Fruit fly (Drosophila melanogaster) whole organism, embryonic: ENCODE results near the gene Theg.
A peak's percentile ranks its signal among the peaks of the same experiment; 100 is the strongest.

Source experiments
- CG1024 ChIP-seq: fragments of 200-800 bp; sonication (Bioruptor generic); IDR thresholded peaks from 2 replicates; pipeline ENCODE4 v1.3.6; 2022; ENCODE audit warnings: missing biosample characterization, missing genetic modification characterization
- CG10321 ChIP-seq: fragments of 200-800 bp; sonication (Bioruptor generic); IDR thresholded peaks from 2 replicates; pipeline ENCODE4 v1.3.6; 2022; ENCODE audit warnings: missing biosample characterization, missing genetic modification characterization
- CG10565 ChIP-seq: fragments of 200-800 bp; sonication (Bioruptor generic); optimal IDR thresholded peaks from 3 replicates; lab custom pipeline; 2016; ENCODE audit warnings: missing biosample characterization, mild to moderate bottlenecking, missing genetic modification characterization
- CG11093 ChIP-seq: fragments of 200-800 bp; sonication (Bioruptor generic); IDR thresholded peaks from 3 replicates; pipeline ENCODE4 v1.3.6; 2022; ENCODE audit warnings: missing biosample characterization, missing genetic modification characterization
- CG12659 ChIP-seq: fragments of 200-800 bp; sonication (Bioruptor generic); optimal IDR thresholded peaks from 3 replicates; lab custom pipeline; 2017; ENCODE audit warnings: mild to moderate bottlenecking, missing biosample characterization, missing genetic modification reagents, missing genetic modification characterization
- CG15479 ChIP-seq: fragments of 200-800 bp; sonication (Bioruptor generic); optimal IDR thresholded peaks from 3 replicates; lab custom pipeline; 2019; ENCODE audit warnings: missing biosample characterization, mild to moderate bottlenecking, missing genetic modification characterization, moderate library complexity
- CG16815 ChIP-seq: fragments of 200-800 bp; sonication (Bioruptor generic); optimal IDR thresholded peaks from 3 replicates; lab custom pipeline; 2017; ENCODE audit warnings: missing biosample characterization, mild to moderate bottlenecking, missing genetic modification characterization
- CG17568 ChIP-seq: fragments of 200-800 bp; sonication (Bioruptor generic); optimal IDR thresholded peaks from 2 replicates; lab custom pipeline; 2018; ENCODE audit warnings: missing biosample characterization, mild to moderate bottlenecking, missing genetic modification characterization, moderate library complexity
- CG18011 ChIP-seq: fragments of 200-800 bp; sonication (Bioruptor generic); optimal IDR thresholded peaks from 2 replicates; lab custom pipeline; 2017; ENCODE audit warnings: missing biosample characterization, missing genetic modification characterization, mild to moderate bottlenecking, moderate library complexity, missing genotype
- CG2199 ChIP-seq: fragments of 200-800 bp; sonication (Bioruptor generic); IDR thresholded peaks from 3 replicates; pipeline ENCODE4 v1.3.6; 2022; ENCODE audit warnings: missing biosample characterization, missing genetic modification characterization
- CG33213 ChIP-seq: fragments of 200-800 bp; sonication (Bioruptor generic); optimal IDR thresholded peaks from 3 replicates; lab custom pipeline; 2016; ENCODE audit warnings: missing biosample characterization, missing genetic modification characterization
- CG4282 ChIP-seq: fragments of 200-800 bp; sonication (Bioruptor generic); optimal IDR thresholded peaks from 2 replicates; lab custom pipeline; 2016; ENCODE audit warnings: missing biosample characterization, missing genetic modification characterization
- CG4360 ChIP-seq: fragments of 200-800 bp; sonication (Bioruptor generic); IDR thresholded peaks from 2 replicates; pipeline ENCODE4 v1.3.6; 2022; ENCODE audit warnings: missing biosample characterization, missing genetic modification characterization
- CG5180 ChIP-seq: fragments of 200-800 bp; sonication (Bioruptor generic); optimal IDR thresholded peaks from 3 replicates; lab custom pipeline; 2017; ENCODE audit warnings: missing biosample characterization, missing genetic modification characterization, mild to moderate bottlenecking, moderate library complexity, missing genetic modification reagents
- CG6254 ChIP-seq: fragments of 200-800 bp; sonication (Bioruptor generic); optimal IDR thresholded peaks from 3 replicates; lab custom pipeline; 2017; ENCODE audit warnings: mild to moderate bottlenecking, missing biosample characterization, missing genetic modification reagents, missing genetic modification characterization
- CG8388 ChIP-seq: fragments of 200-800 bp; sonication (Bioruptor generic); optimal IDR thresholded peaks from 2 replicates; lab custom pipeline; 2019; ENCODE audit warnings: missing biosample characterization, mild to moderate bottlenecking, missing genetic modification characterization, moderate library complexity
- CG9437 ChIP-seq: fragments of 200-800 bp; sonication (Bioruptor generic); optimal IDR thresholded peaks from 2 replicates; lab custom pipeline; 2018; ENCODE audit warnings: missing biosample characterization, mild to moderate bottlenecking, missing genetic modification characterization
- CG9727 ChIP-seq: fragments of 200-800 bp; sonication (Bioruptor generic); optimal IDR thresholded peaks from 3 replicates; lab custom pipeline; 2017; ENCODE audit warnings: missing biosample characterization, mild to moderate bottlenecking, missing genetic modification characterization
- CTCF ChIP-seq: fragments of 200-800 bp; sonication (Bioruptor generic); optimal IDR thresholded peaks from 2 replicates; lab custom pipeline; 2017; ENCODE audit warnings: missing biosample characterization, mild to moderate bottlenecking, missing genetic modification characterization, moderate library complexity
- Camta ChIP-seq: fragments of 200-800 bp; sonication (Bioruptor generic); optimal IDR thresholded peaks from 2 replicates; lab custom pipeline; 2016; ENCODE audit warnings: missing biosample characterization, missing genetic modification characterization
- HLH4C ChIP-seq: fragments of 200-800 bp; sonication (Bioruptor generic); IDR thresholded peaks from 3 replicates; pipeline ENCODE4 v1.3.6; 2022; ENCODE audit warnings: missing biosample characterization, missing genetic modification characterization; ENCODE audit not compliant: partially characterized antibody
- Hsf ChIP-seq: fragments of 200-800 bp; sonication (Bioruptor generic); optimal IDR thresholded peaks from 3 replicates; lab custom pipeline; 2016; ENCODE audit warnings: missing biosample characterization, missing genetic modification characterization
- Ssrp ChIP-seq: fragments of 200-800 bp; sonication (Bioruptor generic); optimal IDR thresholded peaks from 2 replicates; lab custom pipeline; 2018; ENCODE audit warnings: missing biosample characterization, mild to moderate bottlenecking, missing genetic modification characterization, moderate library complexity
- aop ChIP-seq: fragments of 200-800 bp; sonication (Bioruptor generic); IDR thresholded peaks from 2 replicates; pipeline ENCODE4 v1.3.6; 2022; ENCODE audit warnings: missing biosample characterization, missing genetic modification characterization
- ap ChIP-seq: fragments of 200-800 bp; sonication (Bioruptor generic); IDR thresholded peaks from 2 replicates; pipeline ENCODE4 v1.3.6; 2022; ENCODE audit warnings: missing biosample characterization, missing genetic modification characterization
- chm ChIP-seq: fragments of 200-800 bp; sonication (Bioruptor generic); IDR thresholded peaks from 2 replicates; pipeline ENCODE4 v1.3.6; 2022; ENCODE audit warnings: missing biosample characterization, missing genetic modification characterization
- ci ChIP-seq: fragments of 200-800 bp; sonication (Bioruptor generic); IDR thresholded peaks from 3 replicates; pipeline ENCODE4 v1.3.6; 2022; ENCODE audit warnings: missing biosample characterization, missing genetic modification characterization
- crp ChIP-seq, 2 experiments: fragments of 200-800 bp; sonication (Bioruptor generic); optimal IDR thresholded peaks; 2 replicates in 1 of 2; 3 replicates in 1 of 2; lab custom pipeline; 2017; ENCODE audit warnings: missing biosample characterization in 2 of 2, missing genetic modification characterization in 2 of 2, mild to moderate bottlenecking in 1 of 2, moderate library complexity in 1 of 2
- fd96Cb ChIP-seq: fragments of 200-800 bp; sonication (Bioruptor generic); optimal IDR thresholded peaks from 2 replicates; lab custom pipeline; 2018; ENCODE audit warnings: missing biosample characterization, mild to moderate bottlenecking, missing genetic modification characterization, moderate library complexity
- grau ChIP-seq: fragments of 200-800 bp; optimal IDR thresholded peaks from 3 replicates; lab custom pipeline; 2019; ENCODE audit warnings: missing biosample characterization, mild to moderate bottlenecking, missing genetic modification characterization, moderate library complexity
- gsb ChIP-seq: fragments of 200-800 bp; sonication (Bioruptor generic); IDR thresholded peaks from 2 replicates; pipeline ENCODE4 v1.3.6; 2022; ENCODE audit warnings: missing biosample characterization, missing genetic modification characterization
- hkb ChIP-seq, 2 experiments: fragments of 200-800 bp in 1 of 2; fragments of >200 bp in 1 of 2; sonication (Bioruptor generic) in 1 of 2; IDR thresholded peaks in 1 of 2; optimal IDR thresholded peaks in 1 of 2; 2 replicates each; pipeline versions ENCODE4 v1.3.6 to Lab custom; 2017 to 2022; ENCODE audit warnings: missing biosample characterization in 1 of 2, missing genetic modification characterization in 1 of 2
- hth ChIP-seq: fragments of >200 bp; optimal IDR thresholded peaks from 2 replicates; lab custom pipeline; 2017; ENCODE audit warnings: inconsistent platforms
- lmd ChIP-seq: fragments of 200-800 bp; sonication (Bioruptor generic); IDR thresholded peaks from 2 replicates; pipeline ENCODE4 v1.3.6; 2022; ENCODE audit warnings: missing biosample characterization, missing genetic modification characterization
- maf-S ChIP-seq: fragments of 200-800 bp; sonication (Bioruptor generic); optimal IDR thresholded peaks from 2 replicates; lab custom pipeline; 2016; ENCODE audit warnings: missing biosample characterization, missing genetic modification characterization
- nerfin-2 ChIP-seq: fragments of 200-800 bp; sonication (Bioruptor generic); IDR thresholded peaks from 2 replicates; pipeline ENCODE4 v1.3.6; 2022; ENCODE audit warnings: missing biosample characterization, missing genetic modification characterization; ENCODE audit not compliant: partially characterized antibody
- pan ChIP-seq, 4 experiments: fragments of >200 bp in 3 of 4; fragments of 200-800 bp in 1 of 4; sonication (Bioruptor generic) in 1 of 4; optimal IDR thresholded peaks in 3 of 4; IDR thresholded peaks in 1 of 4; 2 replicates each; pipeline versions ENCODE4 v1.3.6 to Lab custom; 2017 to 2022; ENCODE audit warnings: missing biosample characterization in 2 of 4, missing genetic modification characterization in 2 of 4, mixed read lengths in 1 of 4
- psq ChIP-seq: fragments of 200-800 bp; sonication (Bioruptor generic); optimal IDR thresholded peaks from 2 replicates; lab custom pipeline; 2017; ENCODE audit warnings: missing biosample characterization, missing genetic modification characterization
- pum ChIP-seq: fragments of 200-800 bp; sonication (Bioruptor generic); optimal IDR thresholded peaks from 2 replicates; lab custom pipeline; 2016; ENCODE audit warnings: missing biosample characterization, missing genetic modification characterization
- ro ChIP-seq: fragments of 200-800 bp; sonication (Bioruptor generic); IDR thresholded peaks from 2 replicates; pipeline ENCODE4 v1.3.6; 2022; ENCODE audit warnings: missing biosample characterization, missing genetic modification characterization
- sens ChIP-seq: fragments of 200-800 bp; sonication (Bioruptor generic); peaks from one replicate; lab custom pipeline; 2016; ENCODE audit warnings: missing biosample characterization, missing genetic modification characterization
- sna ChIP-seq: fragments of 200-800 bp; sonication (Bioruptor generic); IDR thresholded peaks from 2 replicates; pipeline ENCODE4 v1.3.6; 2022; ENCODE audit warnings: missing biosample characterization, missing genetic modification characterization; ENCODE audit not compliant: partially characterized antibody
- sr ChIP-seq: fragments of 200-800 bp; sonication (Bioruptor generic); IDR thresholded peaks from 3 replicates; pipeline ENCODE4 v1.3.6; 2022; ENCODE audit warnings: missing biosample characterization, missing genetic modification characterization
- tll ChIP-seq, 2 experiments: fragments of 200-800 bp in 1 of 2; fragments of >200 bp in 1 of 2; sonication (Bioruptor generic) in 1 of 2; optimal IDR thresholded peaks; 2 replicates each; lab custom pipeline; 2017 to 2019; ENCODE audit warnings: missing biosample characterization in 2 of 2, missing genetic modification characterization in 2 of 2, mild to moderate bottlenecking in 1 of 2, moderate library complexity in 1 of 2
- trh ChIP-seq: fragments of 200-800 bp; sonication (Bioruptor generic); optimal IDR thresholded peaks from 2 replicates; lab custom pipeline; 2016; ENCODE audit warnings: missing biosample characterization, missing genetic modification characterization
- twi ChIP-seq: fragments of 200-800 bp; optimal IDR thresholded peaks from 2 replicates; lab custom pipeline; 2019; ENCODE audit warnings: missing biosample characterization, mild to moderate bottlenecking, missing genetic modification characterization, moderate library complexity
- zen2 ChIP-seq: fragments of 200-800 bp; sonication (Bioruptor generic); IDR thresholded peaks from 3 replicates; pipeline ENCODE4 v1.3.6; 2022; ENCODE audit warnings: missing biosample characterization, missing genetic modification characterization; ENCODE audit not compliant: partially characterized antibody

Gene Theg

DNA sequence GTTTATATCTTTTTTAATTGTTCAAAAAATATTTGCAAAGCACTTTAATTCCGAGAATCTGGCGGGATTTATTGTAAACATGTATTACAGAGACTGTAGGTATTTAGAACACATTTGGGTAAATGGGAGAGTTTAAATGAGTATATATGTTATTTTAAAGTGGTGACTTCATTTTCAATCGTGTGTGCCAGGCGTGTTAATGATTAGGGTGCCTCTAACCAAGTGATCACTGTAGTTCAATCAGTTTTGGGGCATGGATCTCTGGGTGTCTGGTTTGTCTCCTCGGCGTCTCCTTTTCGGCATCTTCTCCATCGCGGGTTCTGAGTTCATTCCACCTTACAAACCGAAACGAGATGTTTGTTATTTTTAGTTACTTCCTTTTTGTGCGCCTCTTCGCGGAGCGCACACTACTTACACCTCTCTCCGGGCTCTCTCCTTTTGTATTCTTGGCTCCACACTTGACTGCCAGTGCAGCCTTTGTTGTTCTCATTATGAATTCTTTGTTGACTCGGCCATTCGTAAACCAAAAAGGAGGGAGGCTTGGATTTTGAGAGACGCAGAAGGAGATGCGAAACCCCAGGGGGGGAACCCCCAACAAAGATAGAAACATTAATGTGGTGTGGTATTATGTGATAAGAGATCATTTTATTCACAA is 29.4 kb downstream of the Theg start (continued):
- TF ChIP-seq CG4360 (peak; percentile 23; the same call in 1 of the 2 replicates), CG16815 (GFP tag; lab: Kevin White, UChicago) (no peak), ci (GFP tag; lab: Robert Waterston, UW) (0 out of 3 replicates have a peak, but pooled peaks have one; percentile 14), sens (GFP tag; lab: Kevin White, UChicago) (peak; percentile 73), grau (tag; lab: Kevin White, UChicago) (peak; percentile 82), CG33213 (no peak), psq (GFP tag; lab: Kevin White, UChicago) (peak; percentile 52)

DNA sequence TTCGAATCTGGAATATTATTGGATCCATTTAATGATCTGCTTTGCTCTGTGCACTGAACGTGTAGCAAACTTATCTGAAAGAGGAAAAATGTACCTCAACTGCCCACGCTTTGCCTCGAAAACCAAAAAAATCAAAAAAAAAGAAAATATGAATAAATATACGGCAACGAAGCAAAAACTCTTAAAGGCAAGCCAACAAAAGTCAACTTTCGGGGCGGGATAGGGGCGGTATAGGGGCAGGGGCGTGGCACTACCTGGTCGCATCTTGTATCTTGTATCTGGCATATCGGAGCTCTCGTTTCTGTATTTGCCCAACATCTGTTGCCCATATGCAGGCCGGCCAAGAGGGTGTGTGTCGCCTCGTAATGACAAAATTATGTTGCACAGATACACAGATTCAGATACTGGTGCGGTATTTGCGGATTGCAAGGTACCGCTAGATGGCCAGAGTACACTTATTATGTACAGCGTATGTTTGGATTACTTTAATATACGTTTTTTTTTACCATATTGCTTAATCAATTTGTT is 30.0 kb downstream of the Theg start:
- TF ChIP-seq Ssrp, result no peak
- no peak for TF ChIP-seq hkb (optimal IDR thresholded peaks at IDR 0.05; lab: Kevin White, UChicago)
- no peak for TF ChIP-seq hkb (GFP tag; IDR thresholded peaks at IDR 0.05; lab: Robert Waterston, UW)
- no peak for TF ChIP-seq CG10565 (GFP tag; lab: Kevin White, UChicago)
- no peak for TF ChIP-seq pum (GFP tag; lab: Kevin White, UChicago)
- TF ChIP-seq nerfin-2 (GFP tag; lab: Robert Waterston, UW), result no peak
- no peak for TF ChIP-seq Camta (GFP tag; lab: Kevin White, UChicago)
- TF ChIP-seq pan (optimal IDR thresholded peaks at IDR 0.05; lab: Kevin White, UChicago), result no peak
- TF ChIP-seq pan (GFP tag; optimal IDR thresholded peaks at IDR 0.05 in 1 of 2, IDR thresholded peaks at IDR 0.05 in 1 of 2), result no peak
- TF ChIP-seq CG8388, result no peak
- no peak for TF ChIP-seq CG12659 (GFP tag; lab: Kevin White, UChicago)
- no peak for TF ChIP-seq Hsf (GFP tag; lab: Kevin White, UChicago)
- TF ChIP-seq chm (GFP tag; lab: Robert Waterston, UW), result 0 out of 2 replicates have a peak, but pooled peaks have one; percentile 12
- TF ChIP-seq CG10321, result no peak
- TF ChIP-seq CG15479, result peak; percentile 29
- TF ChIP-seq sna, result no peak
- no peak for TF ChIP-seq crp (GFP tag; optimal IDR thresholded peaks at IDR 0.05; lab: Kevin White, UChicago)
- no peak for TF ChIP-seq CG6254
- no peak for TF ChIP-seq CG18011 (GFP tag; lab: Kevin White, UChicago)
- TF ChIP-seq CG5180 (GFP tag; lab: Kevin White, UChicago), result no peak
- no peak for TF ChIP-seq HLH4C (GFP tag; lab: Robert Waterston, UW)
- no peak for TF ChIP-seq gsb (GFP tag; lab: Robert Waterston, UW)
- TF ChIP-seq CG9727 (GFP tag; lab: Kevin White, UChicago), result no peak
- TF ChIP-seq trh, result no peak
- no peak for TF ChIP-seq ap
- TF ChIP-seq hth (lab: Kevin White, UChicago), result no peak
- no peak for TF ChIP-seq CG4282 (GFP tag; lab: Kevin White, UChicago)
- TF ChIP-seq CG33213, result no peak
- TF ChIP-seq fd96Cb (tag; lab: Kevin White, UChicago), result no peak
- no peak for TF ChIP-seq ro (GFP tag; lab: Robert Waterston, UW)
- no peak for TF ChIP-seq CG17568 (GFP tag; lab: Kevin White, UChicago)
- TF ChIP-seq tll (GFP tag; optimal IDR thresholded peaks at IDR 0.05; lab: Kevin White, UChicago), result peak in 1 of 2 experiments; percentile 94
- TF ChIP-seq CG11093 (GFP tag; lab: Robert Waterston, UW), result no peak
- peak; percentile 99 for TF ChIP-seq twi (tag; lab: Kevin White, UChicago)
- TF ChIP-seq CG2199 (GFP tag; lab: Robert Waterston, UW), result 0 out of 3 replicates have a peak, but pooled peaks have one; percentile 36
- TF ChIP-seq sens (GFP tag; lab: Kevin White, UChicago), result peak; percentile 32
- TF ChIP-seq zen2 (GFP tag; lab: Robert Waterston, UW), result no peak
- no peak for TF ChIP-seq maf-S (GFP tag; lab: Kevin White, UChicago)
- no peak for TF ChIP-seq CTCF (GFP tag; lab: Kevin White, UChicago)
- TF ChIP-seq CG9437, result no peak
- TF ChIP-seq lmd (GFP tag; lab: Robert Waterston, UW), result no peak
- TF ChIP-seq CG1024 (GFP tag; lab: Robert Waterston, UW), result no peak
- peak; percentile 49; the same call in 1 of the 3 replicates for TF ChIP-seq sr
- no peak for TF ChIP-seq aop (GFP tag; lab: Robert Waterston, UW)
